Fruit fly (Drosophila melanogaster) whole organism, embryonic: ENCODE data around the gene CG6527.

Experiments used
- Atf6 ChIP-seq: fragments of 200-800 bp; sonication (Bioruptor generic); IDR thresholded peaks from 2 replicates; pipeline ENCODE4 v1.3.6; 2022; ENCODE audit warnings: missing biosample characterization, missing genetic modification characterization
- B-H1 ChIP-seq: fragments of 200-800 bp; sonication (Bioruptor generic); IDR thresholded peaks from 3 replicates; pipeline ENCODE4 v1.3.6; 2022; ENCODE audit warnings: missing biosample characterization, missing genetic modification characterization
- C15 ChIP-seq: fragments of 200-800 bp; sonication (Bioruptor generic); IDR thresholded peaks from 3 replicates; pipeline ENCODE4 v1.3.6; 2022; ENCODE audit warnings: missing biosample characterization, missing genetic modification characterization
- CG10565 ChIP-seq: fragments of 200-800 bp; sonication (Bioruptor generic); optimal IDR thresholded peaks from 3 replicates; lab custom pipeline; 2016; ENCODE audit warnings: missing biosample characterization, mild to moderate bottlenecking, missing genetic modification characterization
- CG10959 ChIP-seq: fragments of 200-800 bp; sonication (Bioruptor generic); IDR thresholded peaks from 2 replicates; pipeline ENCODE4 v1.3.6; 2022; ENCODE audit warnings: missing biosample characterization, missing genetic modification characterization
- CG11456 ChIP-seq: fragments of 200-800 bp; sonication (Bioruptor generic); IDR thresholded peaks from 3 replicates; pipeline ENCODE4 v1.3.6; 2022; ENCODE audit warnings: missing biosample characterization, missing genetic modification characterization
- CG12104 ChIP-seq: fragments of 200-800 bp; sonication (Bioruptor generic); optimal IDR thresholded peaks from 3 replicates; lab custom pipeline; 2016; ENCODE audit warnings: missing biosample characterization, missing genetic modification characterization
- CG12769 ChIP-seq: fragments of 200-800 bp; sonication (Bioruptor generic); optimal IDR thresholded peaks from 2 replicates; lab custom pipeline; 2019; ENCODE audit warnings: missing biosample characterization, mild to moderate bottlenecking, missing genetic modification characterization, moderate library complexity
- CG14441 ChIP-seq: fragments of 200-800 bp; sonication (Bioruptor generic); IDR thresholded peaks from 2 replicates; pipeline ENCODE4 v1.3.6; 2022; ENCODE audit warnings: missing biosample characterization, missing genetic modification characterization
- CG15269 ChIP-seq: fragments of 200-800 bp; sonication (Bioruptor generic); optimal IDR thresholded peaks from 2 replicates; lab custom pipeline; 2018; ENCODE audit warnings: missing biosample characterization, mild to moderate bottlenecking, missing genetic modification characterization, moderate library complexity
- CG17385 ChIP-seq: fragments of 200-800 bp; sonication (Bioruptor generic); optimal IDR thresholded peaks from 3 replicates; lab custom pipeline; 2018; ENCODE audit warnings: missing biosample characterization, mild to moderate bottlenecking, missing genetic modification characterization
- CG31388 ChIP-seq: fragments of 200-800 bp; sonication (Bioruptor generic); optimal IDR thresholded peaks from 2 replicates; lab custom pipeline; 2016; ENCODE audit warnings: missing biosample characterization, missing genetic modification characterization
- CG33557 ChIP-seq: fragments of 200-800 bp; sonication (Bioruptor generic); optimal IDR thresholded peaks from 2 replicates; lab custom pipeline; 2019; ENCODE audit warnings: missing biosample characterization, mild to moderate bottlenecking, missing genetic modification characterization, moderate library complexity
- CG42726 ChIP-seq: fragments of 200-800 bp; sonication (Bioruptor generic); IDR thresholded peaks from 2 replicates; pipeline ENCODE4 v1.3.6; 2022; ENCODE audit warnings: missing biosample characterization, missing genetic modification characterization; ENCODE audit not compliant: partially characterized antibody
- CG4328 ChIP-seq: fragments of 200-800 bp; sonication (Bioruptor generic); optimal IDR thresholded peaks from 3 replicates; lab custom pipeline; 2017; ENCODE audit warnings: missing biosample characterization, missing genetic modification reagents, missing genetic modification characterization
- CG7372 ChIP-seq: fragments of 200-800 bp; sonication (Bioruptor generic); IDR thresholded peaks from 2 replicates; pipeline ENCODE4 v1.3.6; 2022; ENCODE audit warnings: missing biosample characterization, missing genetic modification characterization
- CG7839 ChIP-seq: fragments of 200-800 bp; sonication (Bioruptor generic); optimal IDR thresholded peaks from 3 replicates; lab custom pipeline; 2018; ENCODE audit warnings: missing biosample characterization, mild to moderate bottlenecking, missing genetic modification characterization, moderate library complexity
- CG8388 ChIP-seq: fragments of 200-800 bp; sonication (Bioruptor generic); optimal IDR thresholded peaks from 2 replicates; lab custom pipeline; 2019; ENCODE audit warnings: missing biosample characterization, mild to moderate bottlenecking, missing genetic modification characterization, moderate library complexity
- CG8924 ChIP-seq: fragments of 200-800 bp; optimal IDR thresholded peaks from 3 replicates; lab custom pipeline; 2019; ENCODE audit warnings: missing biosample characterization, mild to moderate bottlenecking, missing genetic modification characterization, moderate library complexity
- Fer1 ChIP-seq: fragments of 200-800 bp; sonication (Bioruptor generic); optimal IDR thresholded peaks from 2 replicates; lab custom pipeline; 2017; ENCODE audit warnings: missing biosample characterization, mild to moderate bottlenecking, missing genetic modification characterization
- HHEX ChIP-seq: fragments of 200-800 bp; sonication (Bioruptor generic); optimal IDR thresholded peaks from 3 replicates; lab custom pipeline; 2017; ENCODE audit warnings: missing biosample characterization, mild to moderate bottlenecking, missing genetic modification characterization, missing genetic modification reagents
- Hr51 ChIP-seq, 2 experiments: fragments of 200-800 bp; sonication (Bioruptor generic); optimal IDR thresholded peaks; 2 replicates in 1 of 2; 3 replicates in 1 of 2; lab custom pipeline; 2016 to 2018; ENCODE audit warnings: missing biosample characterization in 2 of 2, missing genetic modification characterization in 2 of 2, mild to moderate bottlenecking in 1 of 2, moderate library complexity in 1 of 2
- Myb ChIP-seq: fragments of 200-800 bp; sonication (Bioruptor generic); optimal IDR thresholded peaks from 2 replicates; lab custom pipeline; 2016; ENCODE audit warnings: missing biosample characterization, missing genetic modification characterization
- Rfx ChIP-seq: fragments of 200-800 bp; sonication (Bioruptor generic); IDR thresholded peaks from 2 replicates; pipeline ENCODE4 v1.3.6; 2022; ENCODE audit warnings: missing biosample characterization, missing genetic modification characterization
- Ssrp ChIP-seq: fragments of 200-800 bp; sonication (Bioruptor generic); optimal IDR thresholded peaks from 2 replicates; lab custom pipeline; 2018; ENCODE audit warnings: missing biosample characterization, mild to moderate bottlenecking, missing genetic modification characterization, moderate library complexity
- TFAM ChIP-seq: fragments of 200-800 bp; sonication (Bioruptor generic); optimal IDR thresholded peaks from 2 replicates; lab custom pipeline; 2017; ENCODE audit warnings: missing biosample characterization, missing genetic modification characterization, inconsistent platforms
- Xbp1 ChIP-seq: fragments of 200-800 bp; sonication (Bioruptor generic); optimal IDR thresholded peaks from 3 replicates; lab custom pipeline; 2016; ENCODE audit warnings: missing biosample characterization, mild to moderate bottlenecking, missing genetic modification characterization
- aop ChIP-seq: fragments of 200-800 bp; sonication (Bioruptor generic); IDR thresholded peaks from 2 replicates; pipeline ENCODE4 v1.3.6; 2022; ENCODE audit warnings: missing biosample characterization, missing genetic modification characterization
- cad ChIP-seq: fragments of >200 bp; optimal IDR thresholded peaks from 2 replicates; lab custom pipeline; 2017; ENCODE audit warnings: missing biosample characterization, missing genetic modification characterization
- dysf ChIP-seq: fragments of 200-800 bp; sonication (Bioruptor generic); IDR thresholded peaks from 3 replicates; pipeline ENCODE4 v1.3.6; 2022; ENCODE audit warnings: missing biosample characterization, missing genetic modification characterization
- ewg ChIP-seq: fragments of 200-800 bp; sonication (Bioruptor generic); optimal IDR thresholded peaks from 3 replicates; lab custom pipeline; 2017; ENCODE audit warnings: mild to moderate bottlenecking, missing biosample characterization, missing genetic modification reagents, missing genetic modification characterization
- gfzf ChIP-seq: fragments of 200-800 bp; sonication (Bioruptor generic); optimal IDR thresholded peaks from 2 replicates; lab custom pipeline; 2016; ENCODE audit warnings: missing biosample characterization, mild to moderate bottlenecking, missing genetic modification characterization, moderate library complexity
- gsb-n ChIP-seq: fragments of 200-800 bp; sonication (Bioruptor generic); optimal IDR thresholded peaks from 3 replicates; lab custom pipeline; 2018; ENCODE audit warnings: missing biosample characterization, mild to moderate bottlenecking, missing genetic modification characterization
- hbn ChIP-seq: fragments of 200-800 bp; sonication (Bioruptor generic); IDR thresholded peaks from 2 replicates; pipeline ENCODE4 v1.3.6; 2022; ENCODE audit warnings: missing biosample characterization, missing genetic modification characterization; ENCODE audit not compliant: partially characterized antibody
- hkb ChIP-seq, 2 experiments: fragments of 200-800 bp in 1 of 2; fragments of >200 bp in 1 of 2; sonication (Bioruptor generic) in 1 of 2; IDR thresholded peaks in 1 of 2; optimal IDR thresholded peaks in 1 of 2; 2 replicates each; pipeline versions ENCODE4 v1.3.6 to Lab custom; 2017 to 2022; ENCODE audit warnings: missing biosample characterization in 1 of 2, missing genetic modification characterization in 1 of 2
- ind ChIP-seq: fragments of 200-800 bp; sonication (Bioruptor generic); optimal IDR thresholded peaks from 3 replicates; lab custom pipeline; 2016; ENCODE audit warnings: missing biosample characterization, missing genetic modification characterization
- knrl ChIP-seq: fragments of 200-800 bp; sonication (Bioruptor generic); IDR thresholded peaks from 3 replicates; pipeline ENCODE4 v1.3.6; 2022; ENCODE audit warnings: missing biosample characterization, missing genetic modification characterization; ENCODE audit not compliant: partially characterized antibody
- mam ChIP-seq: fragments of 200-800 bp; sonication (Bioruptor generic); optimal IDR thresholded peaks from 3 replicates; lab custom pipeline; 2016; ENCODE audit warnings: missing biosample characterization, missing genetic modification characterization
- nau ChIP-seq: fragments of 200-800 bp; sonication (Bioruptor generic); optimal IDR thresholded peaks from 3 replicates; lab custom pipeline; 2017; ENCODE audit warnings: missing biosample characterization, mild to moderate bottlenecking, missing genetic modification characterization, missing genetic modification reagents
- onecut ChIP-seq: fragments of 200-800 bp; sonication (Bioruptor generic); IDR thresholded peaks from 2 replicates; pipeline ENCODE4 v1.3.6; 2022; ENCODE audit warnings: missing biosample characterization, missing genetic modification characterization
- ranshi ChIP-seq: fragments of 200-800 bp; sonication (Bioruptor generic); IDR thresholded peaks from 2 replicates; pipeline ENCODE4 v1.3.6; 2022; ENCODE audit warnings: missing biosample characterization, missing genetic modification characterization
- sim ChIP-seq: fragments of 200-800 bp; sonication (Bioruptor generic); IDR thresholded peaks from 2 replicates; pipeline ENCODE4 v1.3.6; 2022; ENCODE audit warnings: missing biosample characterization, missing genetic modification characterization
- slbo ChIP-seq: fragments of 200-800 bp; sonication (Bioruptor generic); IDR thresholded peaks from 2 replicates; pipeline ENCODE4 v1.3.6; 2022; ENCODE audit warnings: missing biosample characterization, missing genetic modification characterization
- slp2 ChIP-seq: fragments of 200-800 bp; sonication (Bioruptor generic); optimal IDR thresholded peaks from 2 replicates; lab custom pipeline; 2016; ENCODE audit warnings: missing biosample characterization, missing genetic modification characterization
- unc-4 ChIP-seq: fragments of 200-800 bp; sonication (Bioruptor generic); IDR thresholded peaks from 2 replicates; pipeline ENCODE4 v1.3.6; 2022; ENCODE audit warnings: missing biosample characterization, missing genetic modification characterization; ENCODE audit not compliant: partially characterized antibody
- wdn ChIP-seq: fragments of 200-800 bp; sonication (Bioruptor generic); IDR thresholded peaks from 2 replicates; pipeline ENCODE4 v1.3.6; 2022; ENCODE audit warnings: missing biosample characterization, missing genetic modification characterization
- wek ChIP-seq: fragments of 200-800 bp; sonication (Bioruptor generic); optimal IDR thresholded peaks from 3 replicates; lab custom pipeline; 2018; ENCODE audit warnings: missing biosample characterization, mild to moderate bottlenecking, missing genetic modification characterization, moderate library complexity
- z ChIP-seq: fragments of 200-800 bp; sonication (Bioruptor generic); IDR thresholded peaks from 3 replicates; pipeline ENCODE4 v1.3.6; 2022; ENCODE audit warnings: missing biosample characterization, missing genetic modification characterization

Gene CG6527

DNA sequence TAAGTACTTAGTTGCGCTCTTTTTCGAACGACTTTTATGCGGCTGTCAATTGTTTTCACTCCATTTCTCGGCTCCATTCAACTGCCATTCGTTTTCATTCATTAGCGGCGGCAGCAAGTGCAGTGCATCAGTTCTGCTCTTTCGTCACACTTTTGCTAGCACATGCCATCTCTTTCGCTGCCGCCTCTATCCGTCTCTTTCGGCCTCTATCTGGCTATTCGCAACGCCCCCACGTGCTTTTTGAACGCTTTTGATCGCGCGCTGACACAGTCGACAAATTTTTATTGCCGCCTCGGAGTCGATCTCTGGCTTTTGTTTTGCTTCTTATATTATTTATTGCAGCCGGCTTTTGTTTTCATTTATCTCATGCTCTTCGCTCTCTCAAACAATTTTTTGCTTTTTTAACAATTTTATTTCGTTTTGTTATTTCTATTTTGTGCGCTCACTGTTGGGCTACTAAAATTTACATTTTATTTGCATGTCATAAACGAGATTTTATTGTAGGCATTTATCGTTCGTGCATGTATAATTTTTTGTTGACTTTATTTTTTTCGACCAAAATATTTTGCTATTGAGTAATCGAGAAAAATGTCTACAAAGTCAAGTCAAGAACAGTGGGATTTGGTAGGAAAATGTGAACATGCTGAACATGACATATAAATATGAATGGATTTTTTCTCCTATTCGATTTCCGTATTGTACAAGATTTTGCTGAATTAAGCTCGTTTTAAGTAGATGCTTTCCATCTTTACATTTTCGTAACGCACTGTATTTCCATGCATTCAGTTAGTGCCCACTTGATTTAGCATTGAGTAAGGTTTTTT lies 36.3 kb downstream of the CG6527 start (continued):
- TF ChIP-seq CG42726 (GFP tag; lab: Robert Waterston, UW) (no peak), ranshi (GFP tag; lab: Robert Waterston, UW) (no peak), Xbp1 (GFP tag; lab: Kevin White, UChicago) (no peak), cad (GFP tag; lab: Kevin White, UChicago) (no peak), Myb (GFP tag; lab: Kevin White, UChicago) (no peak), knrl (no peak), unc-4 (GFP tag; lab: Robert Waterston, UW) (no peak), gsb-n (peak; percentile 43), onecut (GFP tag; lab: Robert Waterston, UW) (no peak), ewg (no peak), Fer1 (no peak), CG7839 (peak; percentile 26), C15 (no peak), CG7372 (GFP tag; lab: Robert Waterston, UW) (no peak), ind (GFP tag; lab: Kevin White, UChicago) (peak; percentile 31), HHEX (GFP tag; lab: Kevin White, UChicago) (no peak), CG4328 (GFP tag; lab: Kevin White, UChicago) (no peak), hkb (optimal IDR thresholded peaks at IDR 0.05; lab: Kevin White, UChicago) (no peak), hkb (GFP tag; IDR thresholded peaks at IDR 0.05; lab: Robert Waterston, UW) (peak; percentile 33; the same call in 1 of the 2 replicates), Ssrp (tag; lab: Kevin White, UChicago) (no peak), nau (GFP tag; lab: Kevin White, UChicago) (no peak), Rfx (peak; percentile 70; the same call in 1 of the 2 replicates), aop (no peak), wek (GFP tag; lab: Kevin White, UChicago) (no peak), slp2 (GFP tag; lab: Kevin White, UChicago) (no peak), CG31388 (GFP tag; lab: Kevin White, UChicago) (no peak), gfzf (GFP tag; lab: Kevin White, UChicago) (no peak), CG14441 (GFP tag; lab: Robert Waterston, UW) (peak; percentile 62), CG10565 (GFP tag; lab: Kevin White, UChicago) (no peak), Atf6 (GFP tag; lab: Robert Waterston, UW) (peak; percentile 51; the same call in 1 of the 2 replicates), B-H1 (GFP tag; lab: Robert Waterston, UW) (no peak), CG8388 (GFP tag; lab: Kevin White, UChicago) (no peak), hbn (GFP tag; lab: Robert Waterston, UW) (no peak), CG12769 (tag; lab: Kevin White, UChicago) (peak; percentile 31), sim (no peak), mam (GFP tag; lab: Kevin White, UChicago) (peak; percentile 10), z (GFP tag; lab: Robert Waterston, UW) (no peak), CG8924 (tag; lab: Kevin White, UChicago) (no peak), dysf (GFP tag; lab: Robert Waterston, UW) (peak; percentile 37; the same call in 1 of the 3 replicates), slbo (GFP tag; lab: Robert Waterston, UW) (peak; percentile 42; the same call in 1 of the 2 replicates), CG17385 (no peak), CG11456 (GFP tag; lab: Robert Waterston, UW) (no peak), Hr51 (GFP tag; optimal IDR thresholded peaks at IDR 0.05; lab: Kevin White, UChicago) (peak in 1 of 2 experiments; percentile 54), TFAM (no peak), CG33557 (no peak), CG12104 (no peak), CG10959 (no peak), CG15269 (tag; lab: Kevin White, UChicago) (peak; percentile 61), wdn (GFP tag; lab: Robert Waterston, UW) (no peak)
